Worm (Caenorhabditis elegans) whole organism, L2 larva: ENCODE data around the gene fbxa-63.

ENCODE experiments used
- alr-1 ChIP-seq: fragments of 150-350 bp; optimal IDR thresholded peaks from 2 replicates; lab custom pipeline; 2014; ENCODE audit warnings: missing biosample characterization, missing genetic modification characterization
- blmp-1 ChIP-seq: sonication (generic microtip); optimal IDR thresholded peaks from 2 replicates; lab custom pipeline; 2017; ENCODE audit warnings: missing genetic modification characterization, mild to moderate bottlenecking, missing compliant biosample characterization, antibody characterized with exemption, moderate library complexity; ENCODE audit not compliant: insufficient read depth
- elt-1 ChIP-seq: fragments of 150-350 bp; optimal IDR thresholded peaks from 2 replicates; lab custom pipeline; 2014; ENCODE audit warnings: missing biosample characterization, missing genetic modification characterization
- elt-3 ChIP-seq: sonication (generic microtip); optimal IDR thresholded peaks from 2 replicates; lab custom pipeline; 2017; ENCODE audit warnings: missing biosample characterization, missing genetic modification characterization
- lin-13 ChIP-seq: fragments of 150-350 bp; optimal IDR thresholded peaks from 2 replicates; lab custom pipeline; 2014; ENCODE audit warnings: missing biosample characterization, missing genetic modification reagents, missing genetic modification characterization
- nhr-21 ChIP-seq: fragments of 150-350 bp; optimal IDR thresholded peaks from 2 replicates; lab custom pipeline; 2014; ENCODE audit warnings: missing biosample characterization, missing genetic modification characterization
- nhr-237 ChIP-seq: fragments of 150-350 bp; optimal IDR thresholded peaks from 2 replicates; lab custom pipeline; 2014; ENCODE audit warnings: missing biosample characterization, missing genetic modification characterization
- nhr-25 ChIP-seq: fragments of 150-350 bp; sonication (generic microtip); optimal IDR thresholded peaks from 3 replicates; lab custom pipeline; 2014; ENCODE audit warnings: missing biosample characterization, missing genetic modification characterization
- unc-62 ChIP-seq: fragments of 150-350 bp; optimal IDR thresholded peaks from 2 replicates; lab custom pipeline; 2014; ENCODE audit warnings: missing biosample characterization, missing genetic modification reagents, missing genetic modification characterization
- ztf-4 ChIP-seq: fragments of 150-350 bp; optimal IDR thresholded peaks from 2 replicates; lab custom pipeline; 2014; ENCODE audit warnings: missing biosample characterization, missing genetic modification characterization

DNA sequence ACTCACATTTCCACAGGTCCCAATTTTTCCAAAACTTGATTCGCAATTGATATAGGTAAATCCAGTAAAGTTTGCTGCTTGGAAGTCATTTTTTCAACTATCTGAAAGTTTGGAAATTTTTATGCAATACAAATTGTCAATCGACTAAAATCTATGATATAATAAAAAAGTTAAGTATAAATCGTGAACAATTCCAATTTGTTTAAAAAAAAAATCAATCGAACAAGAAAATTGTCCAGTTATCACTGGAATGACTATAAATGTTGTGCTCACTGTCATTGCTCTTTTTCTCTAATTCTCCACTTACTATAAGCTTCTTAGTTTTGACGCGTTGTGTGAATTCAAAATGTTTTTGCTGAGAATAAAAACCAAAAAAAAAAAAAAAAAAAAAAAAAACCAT, 25.8 kb downstream of the fbxa-63 start, which contains the start of gene fbxa-32:
- TF ChIP-seq blmp-1 = no peak
- no peak for TF ChIP-seq elt-1 (tag; lab: Kevin White, UChicago)
- TF ChIP-seq unc-62 = no peak
- TF ChIP-seq nhr-25 (tag; lab: Kevin White, UChicago) = no peak
- TF ChIP-seq ztf-4 (tag; lab: Kevin White, UChicago) = no peak
- no peak for TF ChIP-seq lin-13
- TF ChIP-seq elt-3 (tag; lab: Kevin White, UChicago) = no peak
- no peak for TF ChIP-seq alr-1 (tag; lab: Kevin White, UChicago)
- TF ChIP-seq nhr-237 (tag; lab: Kevin White, UChicago) = no peak
- TF ChIP-seq nhr-21 (tag; lab: Kevin White, UChicago) = no peak
